Fruit fly (Drosophila melanogaster) whole organism, embryonic: ENCODE measurements around the gene CG33514.

Experiments
- Adf1 ChIP-seq: fragments of 200-800 bp; sonication (Bioruptor generic); IDR thresholded peaks from 2 replicates; pipeline ENCODE4 v1.3.6; 2022; ENCODE audit warnings: missing biosample characterization, missing genetic modification characterization
- Bteb2 ChIP-seq: fragments of 200-800 bp; sonication (Bioruptor generic); optimal IDR thresholded peaks from 2 replicates; lab custom pipeline; 2016; ENCODE audit warnings: missing biosample characterization, missing genetic modification characterization
- CG10654 ChIP-seq: fragments of 200-800 bp; sonication (Bioruptor generic); optimal IDR thresholded peaks from 2 replicates; lab custom pipeline; 2016; ENCODE audit warnings: missing biosample characterization, missing genetic modification characterization
- CG11398 ChIP-seq: fragments of 200-800 bp; sonication (Bioruptor generic); optimal IDR thresholded peaks from 2 replicates; lab custom pipeline; 2016; ENCODE audit warnings: missing biosample characterization, missing genetic modification characterization
- CG11695 ChIP-seq: fragments of 200-800 bp; sonication (Bioruptor generic); IDR thresholded peaks from 3 replicates; pipeline ENCODE4 v1.3.6; 2022; ENCODE audit warnings: missing biosample characterization, missing genetic modification characterization
- CG14860 ChIP-seq: fragments of 200-800 bp; sonication (Bioruptor generic); IDR thresholded peaks from 3 replicates; pipeline ENCODE4 v1.3.6; 2022; ENCODE audit warnings: missing biosample characterization, missing genetic modification characterization; ENCODE audit not compliant: partially characterized antibody
- CG15011 ChIP-seq: fragments of 200-800 bp; sonication (Bioruptor generic); optimal IDR thresholded peaks from 3 replicates; lab custom pipeline; 2018; ENCODE audit warnings: missing biosample characterization, mild to moderate bottlenecking, missing genetic modification characterization
- CG15601 ChIP-seq: fragments of 200-800 bp; sonication (Bioruptor generic); optimal IDR thresholded peaks from 3 replicates; lab custom pipeline; 2019; ENCODE audit warnings: missing biosample characterization, mild to moderate bottlenecking, missing genetic modification characterization, moderate library complexity
- CG1603 ChIP-seq: fragments of 200-800 bp; sonication (Bioruptor generic); optimal IDR thresholded peaks from 2 replicates; lab custom pipeline; 2019; ENCODE audit warnings: missing biosample characterization, mild to moderate bottlenecking, missing genetic modification characterization, moderate library complexity
- CG17568 ChIP-seq: fragments of 200-800 bp; sonication (Bioruptor generic); optimal IDR thresholded peaks from 2 replicates; lab custom pipeline; 2018; ENCODE audit warnings: missing biosample characterization, mild to moderate bottlenecking, missing genetic modification characterization, moderate library complexity
- CG1792 ChIP-seq: fragments of 200-800 bp; sonication (Bioruptor generic); optimal IDR thresholded peaks from 2 replicates; lab custom pipeline; 2016; ENCODE audit warnings: missing biosample characterization, missing genetic modification characterization
- CG2120 ChIP-seq: fragments of 200-800 bp; sonication (Bioruptor generic); optimal IDR thresholded peaks from 3 replicates; lab custom pipeline; 2016; ENCODE audit warnings: missing biosample characterization, missing genetic modification characterization
- CG2129 ChIP-seq: fragments of 200-800 bp; sonication (Bioruptor generic); IDR thresholded peaks from 2 replicates; pipeline ENCODE4 v1.3.6; 2022; ENCODE audit warnings: missing biosample characterization, missing genetic modification characterization; ENCODE audit not compliant: partially characterized antibody
- CG2712 ChIP-seq: fragments of 200-800 bp; optimal IDR thresholded peaks from 3 replicates; lab custom pipeline; 2019; ENCODE audit warnings: missing biosample characterization, mild to moderate bottlenecking, missing genetic modification characterization, moderate library complexity
- CG30403 ChIP-seq: fragments of 200-800 bp; sonication (Bioruptor generic); optimal IDR thresholded peaks from 3 replicates; lab custom pipeline; 2016; ENCODE audit warnings: missing biosample characterization, missing genetic modification characterization
- CG31365 ChIP-seq: fragments of 200-800 bp; sonication (Bioruptor generic); optimal IDR thresholded peaks from 2 replicates; lab custom pipeline; 2018; ENCODE audit warnings: missing biosample characterization, mild to moderate bottlenecking, missing genetic modification characterization
- CG33213 ChIP-seq: fragments of 200-800 bp; sonication (Bioruptor generic); optimal IDR thresholded peaks from 3 replicates; lab custom pipeline; 2016; ENCODE audit warnings: missing biosample characterization, missing genetic modification characterization
- CG5953 ChIP-seq: fragments of 200-800 bp; sonication (Bioruptor generic); IDR thresholded peaks from 2 replicates; pipeline ENCODE4 v1.3.6; 2022; ENCODE audit warnings: missing biosample characterization, missing genetic modification characterization
- CG6254 ChIP-seq: fragments of 200-800 bp; sonication (Bioruptor generic); optimal IDR thresholded peaks from 3 replicates; lab custom pipeline; 2017; ENCODE audit warnings: mild to moderate bottlenecking, missing biosample characterization, missing genetic modification reagents, missing genetic modification characterization
- CG6272 ChIP-seq: fragments of 200-800 bp; sonication (Bioruptor generic); IDR thresholded peaks from 2 replicates; pipeline ENCODE4 v1.3.6; 2022; ENCODE audit warnings: missing biosample characterization, missing genetic modification characterization
- CG6765 ChIP-seq: fragments of 200-800 bp; sonication (Bioruptor generic); optimal IDR thresholded peaks from 3 replicates; lab custom pipeline; 2017; ENCODE audit warnings: missing biosample characterization, mild to moderate bottlenecking, missing genetic modification characterization
- CG7987 ChIP-seq: fragments of 200-800 bp; sonication (Bioruptor generic); optimal IDR thresholded peaks from 2 replicates; lab custom pipeline; 2018; ENCODE audit warnings: missing biosample characterization, mild to moderate bottlenecking, missing genetic modification characterization, moderate library complexity
- CG8290 ChIP-seq, 3 experiments: fragments of 200-800 bp; sonication (Bioruptor generic); optimal IDR thresholded peaks; 2 replicates each; lab custom pipeline; 2016 to 2019; ENCODE audit warnings: missing biosample characterization in 3 of 3, missing genetic modification characterization in 3 of 3, mild to moderate bottlenecking in 2 of 3, moderate library complexity in 1 of 3
- Dad ChIP-seq: fragments of 200-800 bp; sonication (Bioruptor generic); optimal IDR thresholded peaks from 3 replicates; lab custom pipeline; 2016; ENCODE audit warnings: missing biosample characterization, missing genetic modification characterization
- Dp ChIP-seq: fragments of 200-800 bp; sonication (Bioruptor generic); optimal IDR thresholded peaks from 2 replicates; lab custom pipeline; 2018; ENCODE audit warnings: missing biosample characterization, mild to moderate bottlenecking, missing genetic modification characterization, moderate library complexity
- Fer3 ChIP-seq: fragments of 200-800 bp; sonication (Bioruptor generic); optimal IDR thresholded peaks from 2 replicates; lab custom pipeline; 2018; ENCODE audit warnings: missing biosample characterization, mild to moderate bottlenecking, missing genetic modification characterization, moderate library complexity
- Hr78 ChIP-seq, 2 experiments: fragments of 200-800 bp in 1 of 2; fragments of >200 bp in 1 of 2; sonication (Bioruptor generic) in 1 of 2; optimal IDR thresholded peaks; 2 replicates each; lab custom pipeline; 2017 to 2019; ENCODE audit warnings: missing biosample characterization in 2 of 2, missing genetic modification characterization in 2 of 2, mild to moderate bottlenecking in 1 of 2, moderate library complexity in 1 of 2
- Meics ChIP-seq: fragments of 200-800 bp; sonication (Bioruptor generic); optimal IDR thresholded peaks from 2 replicates; lab custom pipeline; 2017; ENCODE audit warnings: missing biosample characterization, mild to moderate bottlenecking, missing genetic modification characterization
- NC2β ChIP-seq: fragments of 200-800 bp; sonication (Bioruptor generic); optimal IDR thresholded peaks from 2 replicates; lab custom pipeline; 2016; ENCODE audit warnings: missing biosample characterization, missing genetic modification characterization
- Nf-YB ChIP-seq: fragments of 200-800 bp; sonication (Bioruptor generic); optimal IDR thresholded peaks from 3 replicates; lab custom pipeline; 2019; ENCODE audit warnings: missing biosample characterization, mild to moderate bottlenecking, missing genetic modification characterization, moderate library complexity
- Ptx1 ChIP-seq: fragments of 200-800 bp; sonication (Bioruptor generic); IDR thresholded peaks from 2 replicates; pipeline ENCODE4 v1.3.6; 2022; ENCODE audit warnings: missing biosample characterization, missing genetic modification characterization
- Rx ChIP-seq: fragments of 200-800 bp; sonication (Bioruptor generic); IDR thresholded peaks from 2 replicates; pipeline ENCODE4 v1.3.6; 2022; ENCODE audit warnings: missing biosample characterization, missing genetic modification characterization
- amos ChIP-seq: fragments of 200-800 bp; sonication (Bioruptor generic); IDR thresholded peaks from 2 replicates; pipeline ENCODE4 v1.3.6; 2022; ENCODE audit warnings: missing biosample characterization, missing genetic modification characterization; ENCODE audit not compliant: partially characterized antibody
- bcd ChIP-seq: fragments of 200-800 bp; sonication (Bioruptor generic); optimal IDR thresholded peaks from 2 replicates; lab custom pipeline; 2017; ENCODE audit warnings: missing biosample characterization, mild to moderate bottlenecking, missing genetic modification characterization
- br ChIP-seq: fragments of >200 bp; optimal IDR thresholded peaks from 2 replicates; lab custom pipeline; 2017
- btn ChIP-seq: fragments of 200-800 bp; sonication (Bioruptor generic); optimal IDR thresholded peaks from 2 replicates; lab custom pipeline; 2016; ENCODE audit warnings: missing biosample characterization, missing genetic modification characterization
- chif ChIP-seq, 2 experiments: fragments of 200-800 bp; sonication (Bioruptor generic); optimal IDR thresholded peaks; 3 replicates each; lab custom pipeline; 2016; ENCODE audit warnings: missing biosample characterization in 2 of 2, missing genetic modification characterization in 2 of 2
- ems ChIP-seq: fragments of 200-800 bp; sonication (Bioruptor generic); optimal IDR thresholded peaks from 3 replicates; lab custom pipeline; 2016; ENCODE audit warnings: missing biosample characterization, missing genetic modification characterization
- grau ChIP-seq: fragments of 200-800 bp; optimal IDR thresholded peaks from 3 replicates; lab custom pipeline; 2019; ENCODE audit warnings: missing biosample characterization, mild to moderate bottlenecking, missing genetic modification characterization, moderate library complexity
- insv ChIP-seq, 2 experiments: fragments of 200-800 bp; sonication (Bioruptor generic); optimal IDR thresholded peaks; 3 replicates each; lab custom pipeline; 2016 to 2018; ENCODE audit warnings: missing biosample characterization in 2 of 2, missing genetic modification characterization in 2 of 2
- mld ChIP-seq: fragments of 200-800 bp; sonication (Bioruptor generic); IDR thresholded peaks from 3 replicates; pipeline ENCODE4 v1.3.6; 2022; ENCODE audit warnings: missing biosample characterization, missing genetic modification characterization; ENCODE audit not compliant: partially characterized antibody
- nmo ChIP-seq: fragments of 200-800 bp; sonication (Bioruptor generic); optimal IDR thresholded peaks from 2 replicates; lab custom pipeline; 2018; ENCODE audit warnings: missing biosample characterization, mild to moderate bottlenecking, missing genetic modification characterization, moderate library complexity
- otp ChIP-seq: fragments of 200-800 bp; sonication (Bioruptor generic); IDR thresholded peaks from 3 replicates; pipeline ENCODE4, ENCODE4 v1.3.6; 2022; ENCODE audit warnings: missing biosample characterization, missing genetic modification characterization
- peb ChIP-seq: fragments of 200-800 bp; sonication (Bioruptor generic); IDR thresholded peaks from 2 replicates; pipeline ENCODE4 v1.3.6; 2022; ENCODE audit warnings: missing biosample characterization, missing genetic modification characterization
- ro ChIP-seq: fragments of 200-800 bp; sonication (Bioruptor generic); IDR thresholded peaks from 2 replicates; pipeline ENCODE4 v1.3.6; 2022; ENCODE audit warnings: missing biosample characterization, missing genetic modification characterization
- sqz ChIP-seq: fragments of 200-800 bp; sonication (Bioruptor generic); optimal IDR thresholded peaks from 3 replicates; lab custom pipeline; 2018; ENCODE audit warnings: missing biosample characterization, mild to moderate bottlenecking, missing genetic modification characterization
- tio ChIP-seq: fragments of 200-800 bp; sonication (Bioruptor generic); optimal IDR thresholded peaks from 2 replicates; lab custom pipeline; 2017; ENCODE audit warnings: missing biosample characterization, missing genetic modification characterization, inconsistent platforms
- unpg ChIP-seq: fragments of 200-800 bp; sonication (Bioruptor generic); optimal IDR thresholded peaks from 3 replicates; lab custom pipeline; 2018; ENCODE audit warnings: missing biosample characterization, mild to moderate bottlenecking, missing genetic modification characterization, moderate library complexity
- z ChIP-seq: fragments of 200-800 bp; sonication (Bioruptor generic); IDR thresholded peaks from 3 replicates; pipeline ENCODE4 v1.3.6; 2022; ENCODE audit warnings: missing biosample characterization, missing genetic modification characterization
- zen2 ChIP-seq: fragments of 200-800 bp; sonication (Bioruptor generic); IDR thresholded peaks from 3 replicates; pipeline ENCODE4 v1.3.6; 2022; ENCODE audit warnings: missing biosample characterization, missing genetic modification characterization; ENCODE audit not compliant: partially characterized antibody

CG33514 gene

DNA sequence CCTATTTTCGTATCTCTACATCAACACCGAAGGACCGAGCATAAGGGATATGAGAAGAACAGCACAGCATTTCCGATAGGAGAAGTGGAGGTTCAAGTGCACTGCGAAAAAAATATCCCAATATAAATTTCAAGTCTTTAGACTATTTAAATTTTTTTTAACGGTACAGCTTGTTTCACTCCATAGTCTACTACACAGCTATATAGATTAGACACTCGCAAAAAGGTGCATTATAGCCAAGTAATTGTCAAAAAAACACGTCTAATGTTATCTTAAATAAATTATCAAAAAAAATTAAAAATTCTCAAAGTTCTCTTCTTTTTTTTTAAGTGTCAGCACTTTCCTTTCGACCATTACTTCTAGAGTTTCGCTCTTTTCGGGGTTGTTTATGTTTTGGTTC, 13.7 kb downstream of the CG33514 start (continued):
- no peak for TF ChIP-seq Rx (GFP tag; lab: Robert Waterston, UW)
- TF ChIP-seq CG6254, result peak; percentile 31
- peak; percentile 39 for TF ChIP-seq CG30403
- TF ChIP-seq btn (GFP tag; lab: Kevin White, UChicago), result no peak
- peak; percentile 59 for TF ChIP-seq Fer3 (tag; lab: Kevin White, UChicago)
- peak; percentile 62 for TF ChIP-seq bcd (GFP tag; lab: Kevin White, UChicago)
- peak; percentile 14 for TF ChIP-seq unpg (GFP tag; lab: Kevin White, UChicago)
- peak; percentile 50 for TF ChIP-seq tio (GFP tag; lab: Kevin White, UChicago)
- no peak for TF ChIP-seq CG5953 (GFP tag; lab: Robert Waterston, UW)
- TF ChIP-seq CG31365 (tag; lab: Kevin White, UChicago), result no peak
- no peak for TF ChIP-seq CG6272 (GFP tag; lab: Robert Waterston, UW)
- no peak for TF ChIP-seq Dad (GFP tag; lab: Kevin White, UChicago)
- peak; percentile 72 for TF ChIP-seq Meics (GFP tag; lab: Kevin White, UChicago)
- peak; percentile 48 for TF ChIP-seq CG2712 (tag; lab: Kevin White, UChicago)
- no peak for TF ChIP-seq Hr78 (GFP tag; optimal IDR thresholded peaks at IDR 0.05; lab: Kevin White, UChicago)
- no peak for TF ChIP-seq ro (GFP tag; lab: Robert Waterston, UW)
- TF ChIP-seq Bteb2 (GFP tag; lab: Kevin White, UChicago), result peak; percentile 58
- TF ChIP-seq CG8290 (GFP tag; optimal IDR thresholded peaks at IDR 0.05; lab: Kevin White, UChicago), result no peak
- TF ChIP-seq CG8290 (tag; optimal IDR thresholded peaks at IDR 0.05; lab: Kevin White, UChicago), result no peak
- no peak for TF ChIP-seq CG1792 (GFP tag; lab: Kevin White, UChicago)
- no peak for TF ChIP-seq CG6765 (GFP tag; lab: Kevin White, UChicago)
- peak; percentile 12 for TF ChIP-seq CG33213 (GFP tag; lab: Kevin White, UChicago)
- TF ChIP-seq NC2β, result no peak
- TF ChIP-seq CG11398 (GFP tag; lab: Kevin White, UChicago), result no peak
- no peak for TF ChIP-seq CG15601 (tag; lab: Kevin White, UChicago)
- TF ChIP-seq CG2129 (GFP tag; lab: Robert Waterston, UW), result no peak
- TF ChIP-seq insv (GFP tag; optimal IDR thresholded peaks at IDR 0.05; lab: Kevin White, UChicago), result no peak
- TF ChIP-seq Ptx1 (GFP tag; lab: Robert Waterston, UW), result peak; percentile 68
- no peak for TF ChIP-seq amos
- no peak for TF ChIP-seq zen2
- peak; percentile 11 for TF ChIP-seq CG15011 (GFP tag; lab: Kevin White, UChicago)
- 0 out of 3 replicates have a peak, but pooled peaks have one; percentile 13 for TF ChIP-seq otp
- TF ChIP-seq CG10654 (GFP tag; lab: Kevin White, UChicago), result peak; percentile 11
- TF ChIP-seq sqz (GFP tag; lab: Kevin White, UChicago), result no peak
- TF ChIP-seq nmo, result peak; percentile 52
- peak; percentile 14 to 31 for TF ChIP-seq chif (GFP tag; optimal IDR thresholded peaks at IDR 0.05; lab: Kevin White, UChicago)
- TF ChIP-seq ems, result peak; percentile 13
- peak; percentile 71 for TF ChIP-seq grau (tag; lab: Kevin White, UChicago)
- TF ChIP-seq mld (GFP tag; lab: Robert Waterston, UW), result no peak
- 0 out of 2 replicates have a peak, but pooled peaks have one; percentile 21 for TF ChIP-seq peb (GFP tag; lab: Robert Waterston, UW)
- TF ChIP-seq br (lab: Kevin White, UChicago), result no peak
- peak; percentile 81 for TF ChIP-seq CG2120 (GFP tag; lab: Kevin White, UChicago)
- TF ChIP-seq CG14860 (GFP tag; lab: Robert Waterston, UW), result no peak
- TF ChIP-seq CG7987 (GFP tag; lab: Kevin White, UChicago), result no peak
- TF ChIP-seq Dp, result no peak
- no peak for TF ChIP-seq CG1603 (tag; lab: Kevin White, UChicago)
- no peak for TF ChIP-seq z (GFP tag; lab: Robert Waterston, UW)
- peak; percentile 63; the same call in 2 of the 3 replicates for TF ChIP-seq CG11695 (GFP tag; lab: Robert Waterston, UW)
- peak; percentile 45 for TF ChIP-seq CG17568 (GFP tag; lab: Kevin White, UChicago)
- no peak for TF ChIP-seq Adf1
- peak; percentile 17 for TF ChIP-seq Nf-YB (GFP tag; lab: Kevin White, UChicago)
